Worm (Caenorhabditis elegans): ENCODE results near the gene ragc-1.

ragc-1 gene

DNA sequence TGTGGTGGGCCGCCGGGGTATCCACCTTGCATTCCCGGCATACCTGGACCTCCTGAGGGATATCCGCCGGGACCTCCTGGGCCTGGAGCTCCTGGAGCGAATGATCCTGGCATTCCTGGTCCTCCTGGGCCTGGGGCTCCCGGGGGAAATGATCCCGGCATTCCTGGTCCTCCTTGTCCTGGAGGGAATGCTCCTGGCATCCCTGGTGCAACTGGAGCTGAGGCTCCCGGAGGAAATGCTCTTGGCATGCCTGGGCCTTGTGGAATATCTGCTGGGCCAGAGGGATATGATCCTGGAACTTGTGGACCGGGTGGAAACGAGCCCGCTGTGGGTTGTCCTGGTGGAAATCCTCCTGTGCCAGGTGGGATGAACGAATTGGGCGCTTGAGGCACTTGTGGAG, 39.7 kb downstream of the ragc-1 start:
- TF ChIP-seq sox-4 (tag; optimal IDR thresholded peaks at IDR 0.05) (no peak), C08G9.2 (tag; optimal IDR thresholded peaks at IDR 0.05) (peak; percentile 23), elt-4 (tag; optimal IDR thresholded peaks at IDR 0.05) (peak; percentile 87), mec-3 (tag; optimal IDR thresholded peaks at IDR 0.05; ENCODE audit: borderline replicate concordance) (peak; percentile 63), hlh-30 (tag; optimal IDR thresholded peaks at IDR 0.05; ENCODE audit: insufficient read depth) (no peak), fkh-10 (GFP tag; optimal IDR thresholded peaks at IDR 0.05) (no peak)

DNA sequence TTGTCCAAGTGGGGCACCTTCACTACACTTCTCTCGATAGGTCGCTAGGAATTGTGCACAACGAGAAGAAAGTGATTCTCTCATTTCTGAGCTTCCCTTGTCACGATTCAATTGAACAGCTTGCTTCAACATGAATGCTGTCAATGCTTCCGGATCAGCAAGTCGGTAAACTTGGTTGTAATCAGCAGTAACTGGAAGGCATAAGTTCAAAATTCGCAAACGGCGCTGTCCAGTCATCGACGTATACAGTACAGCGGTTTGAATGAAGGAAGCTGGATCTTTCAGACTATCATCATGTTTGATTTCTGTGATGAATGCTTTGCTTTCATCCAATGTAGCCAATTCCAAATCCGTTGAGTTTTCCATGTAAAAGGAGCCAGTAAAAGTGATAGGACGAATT, 41.6 kb downstream of the ragc-1 start:
- no peak for TF ChIP-seq pha-4 (tag; optimal IDR thresholded peaks at IDR 0.05)
- no peak for TF ChIP-seq ceh-34 (tag; optimal IDR thresholded peaks at IDR 0.05)
- TF ChIP-seq unc-55 (GFP tag; optimal IDR thresholded peaks at IDR 0.05) = no peak
- no peak for TF ChIP-seq ceh-9 (tag; optimal IDR thresholded peaks at IDR 0.05)
- no peak for TF ChIP-seq fax-1 (tag; optimal IDR thresholded peaks at IDR 0.05)
- TF ChIP-seq ceh-31 (tag; optimal IDR thresholded peaks at IDR 0.05) = no peak
- TF ChIP-seq ceh-19 (GFP tag; optimal IDR thresholded peaks at IDR 0.05) = no peak
- no peak for TF ChIP-seq ceh-6 (GFP tag; optimal IDR thresholded peaks at IDR 0.05)
- TF ChIP-seq hlh-8 (tag; optimal IDR thresholded peaks at IDR 0.05) = no peak
- TF ChIP-seq nfya-1 (tag; optimal IDR thresholded peaks at IDR 0.05) = no peak
- TF ChIP-seq ceh-24 (tag; optimal IDR thresholded peaks at IDR 0.05) = no peak
- no peak for TF ChIP-seq tbx-7 (tag; optimal IDR thresholded peaks at IDR 0.05)
- no peak for TF ChIP-seq pha-2 (tag; optimal IDR thresholded peaks at IDR 0.05)
- TF ChIP-seq C08G9.2 (tag; optimal IDR thresholded peaks at IDR 0.05) = no peak

ce11 chrIV:11561677-11562076, 43.1 kb downstream of the ragc-1 start, which contains the start of gene F12F6.7:
TSS of gene F12F6.7 (minus strand) at chrIV:11561833.
- TF ChIP-seq unc-86 (tag; optimal IDR thresholded peaks at IDR 0.05) (no peak), nhr-232 (tag; optimal IDR thresholded peaks at IDR 0.05) (no peak), ets-4 (tag; optimal IDR thresholded peaks at IDR 0.05) (no peak), ceh-18 (tag; optimal IDR thresholded peaks at IDR 0.05) (no peak), pha-4 (tag; optimal IDR thresholded peaks at IDR 0.05) (no peak), tbx-2 (tag; optimal IDR thresholded peaks at IDR 0.05) (no peak), dve-1 (tag; optimal IDR thresholded peaks at IDR 0.05) (no peak), nhr-11 (tag; optimal IDR thresholded peaks at IDR 0.05) (no peak), pha-2 (tag; optimal IDR thresholded peaks at IDR 0.05) (no peak), pag-3 (tag; optimal IDR thresholded peaks at IDR 0.05; ENCODE audit: borderline replicate concordance) (no peak), fkh-6 (tag; optimal IDR thresholded peaks at IDR 0.05) (no peak), rnt-1 (tag; optimal IDR thresholded peaks at IDR 0.05) (no peak), syd-9 (tag; optimal IDR thresholded peaks at IDR 0.05) (no peak), ceh-19 (GFP tag; optimal IDR thresholded peaks at IDR 0.05) (no peak), madf-2 (tag; optimal IDR thresholded peaks at IDR 0.05) (no peak), sdc-2 (tag; optimal IDR thresholded peaks at IDR 0.05) (no peak), C08G9.2 (tag; optimal IDR thresholded peaks at IDR 0.05) (no peak), Y22D7AL.16 (tag; optimal IDR thresholded peaks at IDR 0.05) (no peak), ceh-31 (tag; optimal IDR thresholded peaks at IDR 0.05) (no peak), pqm-1 (tag; optimal IDR thresholded peaks at IDR 0.05) (no peak)

Data from whole organism, late embryonic.